Fruit fly (Drosophila melanogaster): ENCODE results near the gene nmd.

DNA sequence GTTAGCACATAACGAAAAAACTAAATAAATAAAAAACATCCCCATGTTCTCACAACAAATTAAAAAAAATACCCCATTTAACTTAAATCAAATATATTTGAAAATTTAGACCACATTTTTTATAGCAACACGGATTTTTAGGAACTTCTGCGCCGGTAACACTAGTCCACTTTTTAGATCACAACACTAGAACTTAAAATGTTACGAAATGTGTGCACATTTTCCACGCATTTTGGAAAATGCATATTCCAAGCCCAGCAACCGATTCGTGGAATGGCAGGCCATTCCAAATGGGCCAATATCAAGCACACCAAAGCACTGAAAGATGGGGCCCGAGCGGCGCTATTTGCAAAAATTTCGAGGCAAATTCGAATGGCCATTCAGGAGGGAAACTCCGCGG lies 35.1 kb downstream of the nmd start, which contains the start of gene CG4957:
- TF ChIP-seq GATAd (GFP tag; optimal IDR thresholded peaks at IDR 0.05) = no peak
- TF ChIP-seq h (GFP tag; optimal IDR thresholded peaks at IDR 0.05) = no peak
- TF ChIP-seq Dif (GFP tag; optimal IDR thresholded peaks at IDR 0.05; ENCODE audit: partially characterized antibody) = no peak
- TF ChIP-seq Hr83 (GFP tag; optimal IDR thresholded peaks at IDR 0.05; ENCODE audit: poor library complexity, severe bottlenecking) = no peak
- no peak for TF ChIP-seq psq (GFP tag; optimal IDR thresholded peaks at IDR 0.05)
- TF ChIP-seq br (GFP tag; optimal IDR thresholded peaks at IDR 0.05) = no peak
- TF ChIP-seq rgr (GFP tag; optimal IDR thresholded peaks at IDR 0.05) = no peak
- TF ChIP-seq Dfd (GFP tag; optimal IDR thresholded peaks at IDR 0.05) = no peak
- no peak for TF ChIP-seq dmrt93B (GFP tag; optimal IDR thresholded peaks at IDR 0.05)
- TF ChIP-seq woc (GFP tag; optimal IDR thresholded peaks at IDR 0.05) = no peak
- TF ChIP-seq Mio (GFP tag; optimal IDR thresholded peaks at IDR 0.05) = no peak
- no peak for TF ChIP-seq CG9705 (GFP tag; optimal IDR thresholded peaks at IDR 0.05)
- TF ChIP-seq sage (GFP tag; optimal IDR thresholded peaks at IDR 0.05) = no peak

All from whole organism, wandering third instar larva.